Worm (Caenorhabditis elegans) whole organism, mixed stage, embryonic: Measurements from ENCODE around the gene F59A1.15.

Source experiments
- blmp-1 ChIP-seq: fragments of 150-350 bp; optimal IDR thresholded peaks from 2 replicates; lab custom pipeline; 2014; ENCODE audit warnings: missing biosample characterization, missing genetic modification characterization
- cnd-1 ChIP-seq: fragments of 200-800 bp; sonication (Bioruptor generic); optimal IDR thresholded peaks from 2 replicates; lab custom pipeline; 2018; ENCODE audit warnings: mild to moderate bottlenecking, missing genetic modification characterization, missing compliant biosample characterization
- drap-1 ChIP-seq: fragments of 200-800 bp; sonication (Bioruptor generic); optimal IDR thresholded peaks from 3 replicates; lab custom pipeline; 2018; ENCODE audit warnings: mild to moderate bottlenecking, missing genetic modification characterization, missing compliant biosample characterization
- flh-1 ChIP-seq: fragments of 200-800 bp; sonication (Bioruptor generic); optimal IDR thresholded peaks from 2 replicates; lab custom pipeline; 2018; ENCODE audit warnings: mild to moderate bottlenecking, missing genetic modification characterization, moderate library complexity, missing compliant biosample characterization
- lin-32 ChIP-seq: fragments of 200-800 bp; sonication (Bioruptor generic); optimal IDR thresholded peaks from 2 replicates; lab custom pipeline; 2018; ENCODE audit warnings: mild to moderate bottlenecking, missing genetic modification characterization, missing compliant biosample characterization
- nhr-12 ChIP-seq: fragments of 150-350 bp; optimal IDR thresholded peaks from 2 replicates; lab custom pipeline; 2014; ENCODE audit warnings: missing biosample characterization, missing genetic modification characterization
- unc-62 ChIP-seq: fragments of 150-350 bp; optimal IDR thresholded peaks from 2 replicates; lab custom pipeline; 2014; ENCODE audit warnings: missing biosample characterization, missing genetic modification reagents, missing genetic modification characterization
- ztf-11 ChIP-seq: fragments of 150-350 bp; optimal IDR thresholded peaks from 2 replicates; lab custom pipeline; 2014; ENCODE audit warnings: missing biosample characterization, missing genetic modification characterization

DNA sequence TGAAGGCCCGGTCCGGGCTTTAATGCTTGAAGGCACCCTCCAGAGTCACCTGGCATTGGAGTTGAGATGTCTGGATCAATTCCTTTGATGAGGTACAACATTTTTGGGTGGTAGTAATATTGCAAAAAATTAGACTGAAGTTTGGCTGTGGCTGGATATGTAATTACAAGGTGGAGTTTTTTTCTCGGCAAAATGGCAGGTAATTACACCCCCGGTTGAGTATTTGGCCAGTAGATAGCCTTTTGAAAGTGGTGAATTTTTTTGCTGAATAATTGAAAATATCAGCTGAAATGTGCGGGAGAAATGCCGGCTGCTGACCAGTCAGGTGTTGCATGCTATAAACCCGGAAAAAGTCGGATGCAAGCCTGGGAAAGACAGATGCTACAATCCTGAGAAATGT, 15.4 kb upstream of the F59A1.15 start, which contains the start of gene Y26G10.4:
- TF ChIP-seq nhr-12 (tag; lab: Kevin White, UChicago), result no peak
- no peak for TF ChIP-seq unc-62 (GFP tag; lab: Kevin White, UChicago)
- TF ChIP-seq ztf-11, result no peak
- no peak for TF ChIP-seq lin-32 (GFP tag; lab: Kevin White, UChicago)
- TF ChIP-seq flh-1 (GFP tag; lab: Kevin White, UChicago), result no peak
- no peak for TF ChIP-seq drap-1 (GFP tag; lab: Kevin White, UChicago)
- TF ChIP-seq cnd-1 (tag; lab: Kevin White, UChicago), result no peak
- TF ChIP-seq blmp-1, result no peak
